Worm (Caenorhabditis elegans) whole organism, L1 larva: ENCODE data around the gene F55A4.3.

ENCODE experiments used
- aha-1 ChIP-seq: fragments of 150-350 bp; optimal IDR thresholded peaks from 2 replicates; lab custom pipeline; 2014; ENCODE audit warnings: missing biosample characterization, missing genetic modification characterization
- aly-2 ChIP-seq: fragments of 150-350 bp; optimal IDR thresholded peaks from 2 replicates; lab custom pipeline; 2014; ENCODE audit warnings: missing biosample characterization, missing genetic modification characterization
- egl-27 ChIP-seq, 2 experiments: fragments of 150-350 bp in 1 of 2; sonication (generic microtip); optimal IDR thresholded peaks; 3 replicates each; lab custom pipeline; 2017 to 2018; ENCODE audit warnings: missing biosample characterization in 2 of 2, missing genetic modification characterization in 2 of 2, missing genetic modification reagents in 2 of 2
- lin-15B ChIP-seq: fragments of 150-350 bp; sonication (generic microtip); optimal IDR thresholded peaks from 3 replicates; lab custom pipeline; 2014; ENCODE audit warnings: missing biosample characterization, missing genetic modification characterization
- lsy-2 ChIP-seq, 2 experiments: fragments of 150-350 bp; optimal IDR thresholded peaks; 2 replicates each; lab custom pipeline; 2014; ENCODE audit warnings: missing biosample characterization in 2 of 2, missing genetic modification characterization in 2 of 2
- mdl-1 ChIP-seq, 2 experiments: fragments of 150-350 bp; optimal IDR thresholded peaks; 2 replicates each; lab custom pipeline; 2014 to 2017; ENCODE audit warnings: missing biosample characterization in 2 of 2, missing genetic modification characterization in 2 of 2, inconsistent platforms in 1 of 2
- nhr-11 ChIP-seq: fragments of 150-350 bp; optimal IDR thresholded peaks from 2 replicates; lab custom pipeline; 2014; ENCODE audit warnings: missing biosample characterization, missing genetic modification characterization
- nhr-237 ChIP-seq: fragments of 150-350 bp; optimal IDR thresholded peaks from 2 replicates; lab custom pipeline; 2014; ENCODE audit warnings: missing biosample characterization, missing genetic modification characterization
- pag-3 ChIP-seq: sonication (generic microtip); optimal IDR thresholded peaks from 2 replicates; lab custom pipeline; 2017; ENCODE audit warnings: missing genetic modification characterization, mild to moderate bottlenecking, missing compliant biosample characterization, antibody characterized with exemption, borderline replicate concordance; ENCODE audit not compliant: insufficient read depth
- snu-23 ChIP-seq: sonication (generic microtip); optimal IDR thresholded peaks from 2 replicates; lab custom pipeline; 2016; ENCODE audit warnings: missing genetic modification characterization, missing compliant biosample characterization
- unc-62 ChIP-seq: fragments of 150-350 bp; optimal IDR thresholded peaks from 2 replicates; lab custom pipeline; 2014; ENCODE audit warnings: missing biosample characterization, missing genetic modification reagents, missing genetic modification characterization
- zag-1 ChIP-seq: fragments of 150-350 bp; optimal IDR thresholded peaks from 2 replicates; lab custom pipeline; 2014; ENCODE audit warnings: missing biosample characterization, missing genetic modification characterization
- ztf-11 ChIP-seq, 2 experiments: sonication (generic microtip); optimal IDR thresholded peaks; 2 replicates each; lab custom pipeline; 2016 to 2017; ENCODE audit warnings: missing genetic modification characterization in 2 of 2, missing biosample characterization in 1 of 2, missing compliant biosample characterization in 1 of 2

ce11 chrX:980252-981009 lies 44.5 kb downstream of the F55A4.3 start, which contains the start of gene C44C1.1:
- TF ChIP-seq aly-2 (tag; lab: Kevin White, UChicago) = no peak
- no peak for TF ChIP-seq nhr-11 (tag; lab: Kevin White, UChicago)
- peak in 1 of 2 experiments; percentile 4 for TF ChIP-seq lsy-2 (tag; optimal IDR thresholded peaks at IDR 0.05; lab: Kevin White, UChicago)
- TF ChIP-seq aha-1 = no peak
- TF ChIP-seq egl-27 (tag; optimal IDR thresholded peaks at IDR 0.05; lab: Kevin White, UChicago) = no peak
- no peak for TF ChIP-seq zag-1 (tag; lab: Kevin White, UChicago)
- TF ChIP-seq snu-23 = peak; percentile 43
- no peak for TF ChIP-seq lin-15B
- peak; percentile 88 for TF ChIP-seq pag-3 (tag; lab: Kevin White, UChicago)
- TF ChIP-seq nhr-237 (tag; lab: Kevin White, UChicago) = no peak
- TF ChIP-seq unc-62 (GFP tag; lab: Kevin White, UChicago) = no peak
- TF ChIP-seq mdl-1 (tag; optimal IDR thresholded peaks at IDR 0.05; lab: Kevin White, UChicago) = peak in 1 of 2 experiments; percentile 6
- no peak for TF ChIP-seq ztf-11 (tag; optimal IDR thresholded peaks at IDR 0.05; lab: Kevin White, UChicago)
